Fruit fly (Drosophila melanogaster): ENCODE results near the gene CG1208.
A peak's percentile ranks its signal among the peaks of the same experiment; 100 is the strongest.

Gene CG1208

DNA sequence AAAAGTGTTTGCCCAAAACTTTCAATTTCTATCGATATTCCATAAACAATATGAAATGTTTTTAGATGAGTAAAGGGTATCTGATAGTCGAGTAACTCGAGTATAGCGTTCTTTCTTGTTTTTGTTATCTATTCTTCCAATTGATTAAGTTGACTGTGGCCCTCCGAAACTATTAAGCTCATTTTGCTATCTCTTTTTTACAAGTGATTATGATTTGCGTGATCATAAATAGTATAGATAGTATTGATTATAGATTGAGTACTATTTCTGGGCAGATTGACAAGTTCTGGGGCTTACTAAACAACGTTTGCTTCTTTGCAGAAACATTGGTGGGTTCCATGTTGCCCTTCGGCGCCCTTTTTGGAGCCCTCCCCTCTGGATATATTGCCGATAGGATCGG lies 5.1 kb downstream of the CG1208 start:
- no peak for TF ChIP-seq CG15269 (tag; optimal IDR thresholded peaks at IDR 0.05)
- TF ChIP-seq hkb (optimal IDR thresholded peaks at IDR 0.05): no peak
- no peak for TF ChIP-seq hkb (GFP tag; IDR thresholded peaks at IDR 0.05)
- peak; percentile 84 for TF ChIP-seq exex (tag; optimal IDR thresholded peaks at IDR 0.05)
- no peak for TF ChIP-seq ssp (GFP tag; IDR thresholded peaks at IDR 0.05)
- TF ChIP-seq gcm2 (GFP tag; optimal IDR thresholded peaks at IDR 0.05): no peak
- TF ChIP-seq Usf (GFP tag; optimal IDR thresholded peaks at IDR 0.05): no peak
- TF ChIP-seq CG8924 (tag; optimal IDR thresholded peaks at IDR 0.05): no peak
- no peak for TF ChIP-seq sqz (GFP tag; optimal IDR thresholded peaks at IDR 0.05)
- no peak for TF ChIP-seq grau (tag; optimal IDR thresholded peaks at IDR 0.05)
- TF ChIP-seq da (GFP tag; optimal IDR thresholded peaks at IDR 0.05): no peak
- no peak for TF ChIP-seq Aef1 (GFP tag; IDR thresholded peaks at IDR 0.05)
- TF ChIP-seq tx (GFP tag; optimal IDR thresholded peaks at IDR 0.05): no peak
- TF ChIP-seq sd (tag; optimal IDR thresholded peaks at IDR 0.05): no peak
- TF ChIP-seq CG16779 (GFP tag; IDR thresholded peaks at IDR 0.05): no peak
- TF ChIP-seq grn (GFP tag; optimal IDR thresholded peaks at IDR 0.05): peak; percentile 49
- TF ChIP-seq sug (tag; optimal IDR thresholded peaks at IDR 0.05): peak; percentile 2
- TF ChIP-seq CG5953 (GFP tag; IDR thresholded peaks at IDR 0.05): no peak
- TF ChIP-seq pita (GFP tag; optimal IDR thresholded peaks at IDR 0.05): no peak
- no peak for TF ChIP-seq Mes4 (GFP tag; optimal IDR thresholded peaks at IDR 0.05)
- no peak for TF ChIP-seq seq (GFP tag; IDR thresholded peaks at IDR 0.05)
- no peak for TF ChIP-seq Bgb (GFP tag; IDR thresholded peaks at IDR 0.05; ENCODE audit: partially characterized antibody)
- no peak for TF ChIP-seq pum (GFP tag; optimal IDR thresholded peaks at IDR 0.05)
- TF ChIP-seq sim (GFP tag; IDR thresholded peaks at IDR 0.05): no peak
- TF ChIP-seq HLHmδ (GFP tag; optimal IDR thresholded peaks at IDR 0.05): no peak
- no peak for TF ChIP-seq HLH54F (GFP tag; optimal IDR thresholded peaks at IDR 0.05)
- TF ChIP-seq HLH4C (GFP tag; IDR thresholded peaks at IDR 0.05; ENCODE audit: partially characterized antibody): peak; percentile 50; the same call in 2 of the 3 replicates
- no peak for TF ChIP-seq corto (GFP tag; optimal IDR thresholded peaks at IDR 0.05)
- no peak for TF ChIP-seq CG6689 (GFP tag; IDR thresholded peaks at IDR 0.05)
- TF ChIP-seq dmrt11E (tag; optimal IDR thresholded peaks at IDR 0.05): no peak
- TF ChIP-seq CG3407 (GFP tag; optimal IDR thresholded peaks at IDR 0.05): no peak
- no peak for TF ChIP-seq en (GFP tag; optimal IDR thresholded peaks at IDR 0.05)
- TF ChIP-seq eve (GFP tag; optimal IDR thresholded peaks at IDR 0.05): no peak
- TF ChIP-seq CG14860 (GFP tag; IDR thresholded peaks at IDR 0.05; ENCODE audit: partially characterized antibody): no peak
- no peak for TF ChIP-seq Sry-δ (GFP tag; optimal IDR thresholded peaks at IDR 0.05)
- no peak for TF ChIP-seq slou (GFP tag; optimal IDR thresholded peaks at IDR 0.05)
- no peak for TF ChIP-seq CG17568 (GFP tag; optimal IDR thresholded peaks at IDR 0.05)
- TF ChIP-seq mirr (GFP tag; optimal IDR thresholded peaks at IDR 0.05): peak; percentile 68
- no peak for TF ChIP-seq Camta (GFP tag; optimal IDR thresholded peaks at IDR 0.05)
- no peak for TF ChIP-seq D (optimal IDR thresholded peaks at IDR 0.05)
- no peak for TF ChIP-seq D (GFP tag; optimal IDR thresholded peaks at IDR 0.05)
- TF ChIP-seq btn (GFP tag; optimal IDR thresholded peaks at IDR 0.05): no peak
- TF ChIP-seq CG12942 (GFP tag; optimal IDR thresholded peaks at IDR 0.05): no peak
- no peak for TF ChIP-seq Kr (GFP tag; optimal IDR thresholded peaks at IDR 0.05)
